Worm (Caenorhabditis elegans) whole organism, mixed stage, embryonic: ENCODE measurements around the gene T19D12.10.
A peak's percentile ranks its signal among the peaks of the same experiment; 100 is the strongest.

Experiments used
- M03D4.4 ChIP-seq: sonication (generic microtip); optimal IDR thresholded peaks from 2 replicates; lab custom pipeline; 2017; ENCODE audit warnings: mild to moderate bottlenecking, missing genetic modification characterization, missing compliant biosample characterization
- blmp-1 ChIP-seq: fragments of 150-350 bp; optimal IDR thresholded peaks from 2 replicates; lab custom pipeline; 2014; ENCODE audit warnings: missing biosample characterization, missing genetic modification characterization
- ceh-83 ChIP-seq: fragments of 200-800 bp; sonication (Bioruptor generic); optimal IDR thresholded peaks from 2 replicates; lab custom pipeline; 2018; ENCODE audit warnings: mild to moderate bottlenecking, missing genetic modification characterization, missing compliant biosample characterization
- cnd-1 ChIP-seq: fragments of 200-800 bp; sonication (Bioruptor generic); optimal IDR thresholded peaks from 2 replicates; lab custom pipeline; 2018; ENCODE audit warnings: mild to moderate bottlenecking, missing genetic modification characterization, missing compliant biosample characterization
- drap-1 ChIP-seq: fragments of 200-800 bp; sonication (Bioruptor generic); optimal IDR thresholded peaks from 3 replicates; lab custom pipeline; 2018; ENCODE audit warnings: mild to moderate bottlenecking, missing genetic modification characterization, missing compliant biosample characterization
- elt-1 ChIP-seq: sonication (generic microtip); optimal IDR thresholded peaks from 2 replicates; lab custom pipeline; 2017; ENCODE audit warnings: missing genetic modification characterization, mild to moderate bottlenecking, missing compliant biosample characterization, antibody characterized with exemption, moderate library complexity, borderline replicate concordance; ENCODE audit not compliant: insufficient read depth
- hlh-1 ChIP-seq: fragments of 150-350 bp; optimal IDR thresholded peaks from 2 replicates; lab custom pipeline; 2014; ENCODE audit warnings: missing biosample characterization, missing genetic modification reagents, missing genetic modification characterization
- lin-13 ChIP-seq: fragments of 150-350 bp; optimal IDR thresholded peaks from 2 replicates; lab custom pipeline; 2014; ENCODE audit warnings: missing biosample characterization, missing genetic modification characterization
- lin-32 ChIP-seq: fragments of 200-800 bp; sonication (Bioruptor generic); optimal IDR thresholded peaks from 2 replicates; lab custom pipeline; 2018; ENCODE audit warnings: mild to moderate bottlenecking, missing genetic modification characterization, missing compliant biosample characterization
- mab-5 ChIP-seq: fragments of 150-350 bp; optimal IDR thresholded peaks from 2 replicates; lab custom pipeline; 2014; ENCODE audit warnings: missing biosample characterization, missing genetic modification characterization
- mep-1 ChIP-seq: fragments of 150-350 bp; optimal IDR thresholded peaks from 2 replicates; lab custom pipeline; 2017; ENCODE audit warnings: missing biosample characterization, missing genetic modification reagents, missing genetic modification characterization, inconsistent platforms
- mls-2 ChIP-seq: sonication (generic microtip); optimal IDR thresholded peaks from 2 replicates; lab custom pipeline; 2016; ENCODE audit warnings: mild to moderate bottlenecking, missing genetic modification characterization, moderate library complexity, missing compliant biosample characterization
- nhr-237 ChIP-seq: fragments of 150-350 bp; optimal IDR thresholded peaks from 2 replicates; lab custom pipeline; 2014; ENCODE audit warnings: missing biosample characterization, missing genetic modification characterization
- snpc-4 ChIP-seq: fragments of 150-350 bp; optimal IDR thresholded peaks from 2 replicates; lab custom pipeline; 2014; ENCODE audit warnings: missing biosample characterization, missing genetic modification characterization
- sptf-1 ChIP-seq: sonication (generic microtip); optimal IDR thresholded peaks from 2 replicates; lab custom pipeline; 2017; ENCODE audit warnings: mild to moderate bottlenecking, missing genetic modification characterization, moderate library complexity, missing compliant biosample characterization
- unc-120 ChIP-seq: sonication (generic microtip); optimal IDR thresholded peaks from 2 replicates; lab custom pipeline; 2017; ENCODE audit warnings: missing genetic modification characterization, missing compliant biosample characterization; ENCODE audit not compliant: poor library complexity, severe bottlenecking
- zip-8 ChIP-seq: fragments of 150-350 bp; optimal IDR thresholded peaks from 2 replicates; lab custom pipeline; 2014; ENCODE audit warnings: missing biosample characterization, missing genetic modification characterization
- ztf-11 ChIP-seq: fragments of 150-350 bp; optimal IDR thresholded peaks from 2 replicates; lab custom pipeline; 2014; ENCODE audit warnings: missing biosample characterization, missing genetic modification characterization

The T19D12.10 gene

ce11 chrII:6612544-6612943 lies 46.1 kb downstream of the T19D12.10 start:
- TF ChIP-seq blmp-1 (tag; lab: Kevin White, UChicago) = no peak
- no peak for TF ChIP-seq lin-32 (GFP tag; lab: Kevin White, UChicago)
- no peak for TF ChIP-seq cnd-1 (tag; lab: Kevin White, UChicago)

DNA sequence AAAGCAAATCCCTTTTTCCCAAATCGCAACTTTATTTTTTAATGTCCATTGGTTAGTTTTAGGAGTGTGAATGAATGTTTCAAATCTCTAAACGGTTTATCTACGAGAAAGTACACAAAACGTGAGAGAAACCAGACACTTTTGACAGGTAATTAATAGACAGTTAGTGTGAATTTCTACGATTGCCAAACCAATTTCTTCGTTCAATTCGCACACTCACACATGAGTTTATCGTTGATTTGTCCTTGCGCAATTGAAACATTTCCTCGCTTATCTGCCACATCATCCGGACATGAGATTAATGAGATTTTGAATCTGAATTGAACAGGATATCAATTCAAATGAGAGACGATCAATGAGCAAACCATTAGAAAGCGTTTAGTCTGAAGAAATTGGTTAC lies 48.4 kb downstream of the T19D12.10 start:
- no peak for TF ChIP-seq M03D4.4 (tag; lab: Kevin White, UChicago)
- TF ChIP-seq hlh-1 = no peak
- peak; percentile 4 for TF ChIP-seq elt-1 (tag; lab: Kevin White, UChicago)
- no peak for TF ChIP-seq mep-1 (tag; lab: Kevin White, UChicago)
- no peak for TF ChIP-seq sptf-1
- no peak for TF ChIP-seq snpc-4 (tag; lab: Kevin White, UChicago)
- TF ChIP-seq drap-1 = no peak

DNA sequence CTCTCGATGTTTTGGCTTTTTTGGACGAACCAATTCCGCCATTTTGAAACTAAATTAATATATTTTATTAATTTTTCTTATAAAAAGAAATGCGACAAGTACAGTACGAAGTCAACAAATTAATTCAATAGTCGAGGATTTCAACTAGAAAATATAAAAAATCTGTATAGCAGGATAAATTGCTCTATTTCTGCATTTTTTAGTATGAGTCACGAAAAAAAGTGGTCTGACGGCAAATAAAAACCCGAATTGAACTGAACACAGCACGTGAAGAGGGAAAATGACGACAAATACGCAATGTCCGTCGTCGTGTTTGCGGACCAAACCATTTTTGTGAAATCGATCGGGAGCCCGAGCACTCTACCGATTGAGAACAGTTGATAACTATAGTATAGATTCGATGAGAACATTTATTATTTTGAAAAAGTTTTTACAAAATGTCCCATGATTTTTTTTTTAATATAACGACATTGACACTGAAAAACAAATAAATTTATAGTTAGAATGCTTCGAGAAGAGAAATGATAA lies 49.3 kb downstream of the T19D12.10 start, which contains the start of gene epg-5:
TSS of gene epg-5 (minus strand) at position 51 of the 528 bp plus-strand sequence.
- TF ChIP-seq mls-2 (tag; lab: Kevin White, UChicago) (no peak), lin-13 (tag; lab: Kevin White, UChicago) (no peak), mab-5 (tag; lab: Kevin White, UChicago) (no peak), zip-8 (no peak), hlh-1 (no peak), unc-120 (tag; lab: Kevin White, UChicago) (peak; percentile 67), elt-1 (tag; lab: Kevin White, UChicago) (no peak), cnd-1 (tag; lab: Kevin White, UChicago) (no peak), M03D4.4 (tag; lab: Kevin White, UChicago) (no peak)

DNA sequence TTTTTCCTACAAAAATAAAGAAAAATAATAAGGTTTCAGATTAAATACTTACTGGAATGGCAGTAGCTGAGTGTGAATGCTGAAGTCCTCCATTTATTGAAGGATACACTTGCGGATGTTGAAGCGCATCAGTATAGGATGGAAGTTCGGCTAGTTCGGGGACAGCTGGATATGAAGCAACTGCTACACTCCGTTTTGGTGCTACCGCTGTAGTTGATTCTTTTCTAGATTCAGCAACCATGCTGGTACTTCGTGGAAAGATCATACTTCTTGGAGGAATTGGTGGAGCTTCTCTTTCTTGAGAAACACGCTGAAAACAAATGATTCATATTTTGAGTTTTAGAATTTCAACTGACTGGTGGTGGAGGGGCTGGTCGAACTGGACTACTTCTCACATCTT lies 50.0 kb downstream of the T19D12.10 start:
- no peak for TF ChIP-seq nhr-237 (tag; lab: Kevin White, UChicago)
- TF ChIP-seq ztf-11 (tag; lab: Kevin White, UChicago) = no peak
- no peak for TF ChIP-seq ceh-83
- TF ChIP-seq, all 35 proteins: peak for 0
